ENCODE assay signal across 6 worm cellular contexts in genomic region chrIV:4472418-4473173, ce11.
TF ChIP-seq lines count a peak whose summit lies in the region.

No protein-coding gene starts in this region.

TF ChIP-seq in whole organism, L1 larva, 84 proteins besides CTCF, POLR2A, EP300 and RAD21 (continues in another document):
- TF ChIP-seq nhr-20 (tag; optimal IDR thresholded peaks at IDR 0.05; lab: Kevin White, UChicago) (peak; percentile 86), blmp-1 (tag; optimal IDR thresholded peaks at IDR 0.05; lab: Kevin White, UChicago) (peak; percentile 81), sox-4 (tag; optimal IDR thresholded peaks at IDR 0.05; lab: Kevin White, UChicago) (no peak), hpl-2 (GFP tag; optimal IDR thresholded peaks at IDR 0.05; lab: Kevin White, UChicago) (no peak), hlh-4 (tag; optimal IDR thresholded peaks at IDR 0.05; lab: Kevin White, UChicago) (no peak), hlh-17 (GFP tag; optimal IDR thresholded peaks at IDR 0.05; lab: Kevin White, UChicago; ENCODE audit: borderline replicate concordance) (no peak), lin-39 (tag; optimal IDR thresholded peaks at IDR 0.05; lab: Kevin White, UChicago) (no peak), unc-62 (GFP tag; optimal IDR thresholded peaks at IDR 0.05; lab: Kevin White, UChicago) (no peak), nhr-84 (tag; optimal IDR thresholded peaks at IDR 0.05; lab: Kevin White, UChicago) (no peak), elt-3 (tag; optimal IDR thresholded peaks at IDR 0.05; lab: Kevin White, UChicago) (peak in 3 of 6 experiments; percentile 17 to 82 (median 33)), zip-4 (GFP tag; optimal IDR thresholded peaks at IDR 0.05; lab: Kevin White, UChicago) (no peak), unc-98 (GFP tag; IDR thresholded peaks at IDR 0.05; lab: Robert Waterston, UW) (no peak), fos-1 (tag; optimal IDR thresholded peaks at IDR 0.05; lab: Kevin White, UChicago) (no peak), mep-1 (tag; optimal IDR thresholded peaks at IDR 0.05; lab: Kevin White, UChicago) (peak; percentile 45), fkh-10 (GFP tag; optimal IDR thresholded peaks at IDR 0.05; lab: Kevin White, UChicago) (no peak)

TF ChIP-seq in whole organism, L2 larva, 48 proteins besides CTCF, POLR2A, EP300 and RAD21 (continues in another document):
- TF ChIP-seq ZK546.5 (tag; optimal IDR thresholded peaks at IDR 0.05; lab: Kevin White, UChicago) (no peak), blmp-1 (tag; optimal IDR thresholded peaks at IDR 0.05; lab: Kevin White, UChicago; ENCODE audit: insufficient read depth) (peak; percentile 60), lsy-2 (tag; optimal IDR thresholded peaks at IDR 0.05; lab: Kevin White, UChicago) (peak in 1 of 2 experiments; percentile 17), ztf-4 (tag; optimal IDR thresholded peaks at IDR 0.05; lab: Kevin White, UChicago) (peak; percentile 10), sma-3 (GFP tag; optimal IDR thresholded peaks at IDR 0.05; lab: Kevin White, UChicago) (peak; percentile 55), nhr-21 (tag; optimal IDR thresholded peaks at IDR 0.05; lab: Kevin White, UChicago) (peak; percentile 69), Y55F3AM.14 (GFP tag; optimal IDR thresholded peaks at IDR 0.05; lab: Kevin White, UChicago) (no peak), nhr-23 (tag; optimal IDR thresholded peaks at IDR 0.05; lab: Kevin White, UChicago) (no peak), nhr-129 (tag; optimal IDR thresholded peaks at IDR 0.05; lab: Kevin White, UChicago) (peak; percentile 69), crh-2 (tag; optimal IDR thresholded peaks at IDR 0.05; lab: Kevin White, UChicago) (peak; percentile 46), gmeb-1 (tag; optimal IDR thresholded peaks at IDR 0.05; lab: Kevin White, UChicago) (peak; percentile 64), mdl-1 (tag; optimal IDR thresholded peaks at IDR 0.05; lab: Kevin White, UChicago) (peak; percentile 52), nhr-237 (tag; optimal IDR thresholded peaks at IDR 0.05; lab: Kevin White, UChicago) (no peak), nhr-6 (tag; optimal IDR thresholded peaks at IDR 0.05; lab: Kevin White, UChicago) (peak; percentile 38), elt-1 (tag; optimal IDR thresholded peaks at IDR 0.05; lab: Kevin White, UChicago) (no peak), nhr-25 (tag; optimal IDR thresholded peaks at IDR 0.05; lab: Kevin White, UChicago) (peak; percentile 81)

TF ChIP-seq in whole organism, L3 larva, 47 proteins besides CTCF, POLR2A, EP300 and RAD21 (continues in another document):
- no peak for TF ChIP-seq nhr-11 (tag; optimal IDR thresholded peaks at IDR 0.05; lab: Kevin White, UChicago)
- TF ChIP-seq elt-1 (tag; optimal IDR thresholded peaks at IDR 0.05; lab: Kevin White, UChicago): peak; percentile 75
- TF ChIP-seq pha-4 (tag; optimal IDR thresholded peaks at IDR 0.05; lab: Kevin White, UChicago): peak; percentile 37
- TF ChIP-seq skn-1 (tag; optimal IDR thresholded peaks at IDR 0.05; lab: Kevin White, UChicago): no peak
- TF ChIP-seq elt-2 (tag; optimal IDR thresholded peaks at IDR 0.05; lab: Kevin White, UChicago): peak; percentile 53
- TF ChIP-seq nfya-1 (tag; optimal IDR thresholded peaks at IDR 0.05; lab: Kevin White, UChicago; ENCODE audit: insufficient read depth): peak; percentile 7
- TF ChIP-seq pqm-1 (tag; optimal IDR thresholded peaks at IDR 0.05; lab: Kevin White, UChicago): peak; percentile 58
- peak; percentile 54 for TF ChIP-seq ztf-4 (tag; optimal IDR thresholded peaks at IDR 0.05; lab: Kevin White, UChicago)
- peak; percentile 73 for TF ChIP-seq nhr-43 (tag; optimal IDR thresholded peaks at IDR 0.05; lab: Kevin White, UChicago; ENCODE audit: poor library complexity, severe bottlenecking)
- no peak for TF ChIP-seq fos-1 (tag; optimal IDR thresholded peaks at IDR 0.05; lab: Kevin White, UChicago)
- peak in 1 of 3 experiments; percentile 32 for TF ChIP-seq elt-3 (tag; optimal IDR thresholded peaks at IDR 0.05; lab: Kevin White, UChicago)
- TF ChIP-seq nhr-25 (tag; optimal IDR thresholded peaks at IDR 0.05; lab: Kevin White, UChicago): peak; percentile 85
- peak; percentile 86 for TF ChIP-seq ama-1 (optimal IDR thresholded peaks at IDR 0.05; lab: Kevin White, UChicago)
- peak; percentile 15 for TF ChIP-seq mml-1 (tag; optimal IDR thresholded peaks at IDR 0.05; lab: Kevin White, UChicago)
- peak; percentile 90 for TF ChIP-seq nhr-23 (tag; optimal IDR thresholded peaks at IDR 0.05; lab: Kevin White, UChicago)
- TF ChIP-seq lin-39 (tag; optimal IDR thresholded peaks at IDR 0.05; lab: Kevin White, UChicago): peak; percentile 2

TF ChIP-seq in whole organism, L4 larva, 104 proteins besides CTCF, POLR2A, EP300 and RAD21 (continues in another document):
- TF ChIP-seq Y75B8A.6 (GFP tag; IDR thresholded peaks at IDR 0.05; lab: Robert Waterston, UW) (peak; percentile 34; the same call in 1 of the 2 replicates), mdl-1 (tag; optimal IDR thresholded peaks at IDR 0.05; lab: Kevin White, UChicago) (peak in 1 of 2 experiments; percentile 76), T26A8.4 (GFP tag; IDR thresholded peaks at IDR 0.05; lab: Robert Waterston, UW) (peak; percentile 10; the same call in 1 of the 2 replicates), arid-1 (GFP tag; conservative IDR thresholded peaks at IDR 0.05; lab: Robert Waterston, UW) (no peak), ama-1 (optimal IDR thresholded peaks at IDR 0.05; lab: Kevin White, UChicago) (peak; percentile 70), mep-1 (tag; optimal IDR thresholded peaks at IDR 0.05; lab: Kevin White, UChicago) (peak; percentile 44), nhr-48 (tag; optimal IDR thresholded peaks at IDR 0.05; lab: Kevin White, UChicago) (peak; percentile 65), zip-2 (tag; optimal IDR thresholded peaks at IDR 0.05; lab: Kevin White, UChicago) (no peak), unc-62 (GFP tag; optimal IDR thresholded peaks at IDR 0.05 in 1 of 2; lab: Kevin White, UChicago) (peak in 1 of 2 experiments; percentile 98), unc-62 (tag; optimal IDR thresholded peaks at IDR 0.05; lab: Kevin White, UChicago) (no peak), skn-1 (tag; optimal IDR thresholded peaks at IDR 0.05; lab: Kevin White, UChicago) (no peak), hmg-1.1 (GFP tag; IDR thresholded peaks at IDR 0.05; lab: Robert Waterston, UW) (peak; percentile 17; the same call in 1 of the 2 replicates), dve-1 (tag; optimal IDR thresholded peaks at IDR 0.05; lab: Kevin White, UChicago; ENCODE audit: insufficient read depth) (peak; percentile 36), nhr-28 (tag; optimal IDR thresholded peaks at IDR 0.05; lab: Kevin White, UChicago) (peak; percentile 69), aha-1 (tag; lab: Kevin White, UChicago) (peak; percentile 97), nhr-11 (tag; optimal IDR thresholded peaks at IDR 0.05; lab: Kevin White, UChicago) (peak; percentile 17)

TF ChIP-seq in whole organism, late embryonic, 69 proteins besides CTCF, POLR2A, EP300 and RAD21:
- TF ChIP-seq hlh-30 (tag; optimal IDR thresholded peaks at IDR 0.05; lab: Kevin White, UChicago; ENCODE audit: insufficient read depth) (peak; percentile 8), pha-2 (tag; optimal IDR thresholded peaks at IDR 0.05; lab: Kevin White, UChicago) (no peak)
TF ChIP-seq in whole organism, late embryonic: peak in this region for 1.

TF ChIP-seq in whole organism, young adult, 124 proteins besides CTCF, POLR2A, EP300 and RAD21:
- TF ChIP-seq ceh-27 (GFP tag; optimal IDR thresholded peaks at IDR 0.05; lab: Kevin White, UChicago): peak; percentile 11
- peak; percentile 5; the same call in 1 of the 2 replicates for TF ChIP-seq mcd-1 (GFP tag; IDR thresholded peaks at IDR 0.05; lab: Robert Waterston, UW)
- TF ChIP-seq K11D2.4 (GFP tag; IDR thresholded peaks at IDR 0.05; lab: Robert Waterston, UW): 0 out of 2 replicates have a peak, but pooled peaks have one; percentile 10
- 0 out of 2 replicates have a peak, but pooled peaks have one; percentile 23 for TF ChIP-seq attf-6 (GFP tag; IDR thresholded peaks at IDR 0.05; lab: Robert Waterston, UW)
- TF ChIP-seq snpc-3.4 (tag; optimal IDR thresholded peaks at IDR 0.05; lab: Kevin White, UChicago): no peak
- no peak for TF ChIP-seq ceh-79 (tag; optimal IDR thresholded peaks at IDR 0.05; lab: Kevin White, UChicago)
- TF ChIP-seq hlh-12 (tag; optimal IDR thresholded peaks at IDR 0.05; lab: Kevin White, UChicago): no peak
- peak; percentile 11 for TF ChIP-seq tbp1 (GFP tag; optimal IDR thresholded peaks at IDR 0.05; lab: Kevin White, UChicago)
- TF ChIP-seq lin-35 (GFP tag; optimal IDR thresholded peaks at IDR 0.05; lab: Kevin White, UChicago): peak in 1 of 3 experiments; percentile 14
- TF ChIP-seq rpc-1 (optimal IDR thresholded peaks at IDR 0.05; lab: Kevin White, UChicago): no peak
- TF ChIP-seq rpc-1 (tag; optimal IDR thresholded peaks at IDR 0.05; lab: Kevin White, UChicago): no peak
- peak; percentile 30 for TF ChIP-seq nhr-80 (tag; optimal IDR thresholded peaks at IDR 0.05; lab: Kevin White, UChicago)
- no peak for TF ChIP-seq lag-1 (GFP tag; IDR thresholded peaks at IDR 0.05; lab: Robert Waterston, UW)
- 0 out of 2 replicates have a peak, but pooled peaks have one; percentile 6 for TF ChIP-seq Y56A3A.18 (GFP tag; IDR thresholded peaks at IDR 0.05; lab: Robert Waterston, UW)
- TF ChIP-seq cebp-1 (GFP tag; IDR thresholded peaks at IDR 0.05; lab: Robert Waterston, UW): no peak
- TF ChIP-seq cebp-1 (tag; optimal IDR thresholded peaks at IDR 0.05; lab: Kevin White, UChicago): peak; percentile 44
- 0 out of 2 replicates have a peak, but pooled peaks have one; percentile 19 for TF ChIP-seq lir-1 (GFP tag; conservative IDR thresholded peaks at IDR 0.05; lab: Robert Waterston, UW)
- TF ChIP-seq chd-7 (tag; optimal IDR thresholded peaks at IDR 0.05; lab: Kevin White, UChicago): peak; percentile 11
- peak; percentile 8; the same call in 1 of the 2 replicates for TF ChIP-seq let-526 (GFP tag; IDR thresholded peaks at IDR 0.05; lab: Robert Waterston, UW)
TF ChIP-seq in whole organism, young adult: peak in this region for 12.
